Fruit fly (Drosophila melanogaster) whole organism: ENCODE data around the gene dgt2.

Experiments used
- CG8478 ChIP-seq: fragments of >200 bp; optimal IDR thresholded peaks from 2 replicates; lab custom pipeline; 2018; ENCODE audit warnings: inconsistent platforms
- Dll ChIP-seq: fragments of >200 bp; optimal IDR thresholded peaks from 2 replicates; lab custom pipeline; 2017
- EcR ChIP-seq, 2 experiments: fragments of >200 bp; optimal IDR thresholded peaks; 2 replicates each; lab custom pipeline; 2017; ENCODE audit warnings: missing biosample characterization in 2 of 2, missing genetic modification characterization in 2 of 2, missing genetic modification reagents in 2 of 2
- pan ChIP-seq: fragments of >200 bp; optimal IDR thresholded peaks from 2 replicates; lab custom pipeline; 2017
- psq ChIP-seq: fragments of >200 bp; optimal IDR thresholded peaks from 2 replicates; lab custom pipeline; 2017
- usp ChIP-seq: fragments of >200 bp; optimal IDR thresholded peaks from 2 replicates; lab custom pipeline; 2017; ENCODE audit warnings: missing biosample characterization, missing genetic modification characterization, mixed read lengths

The dgt2 gene

dm6 chr2L:11965610-11966594, 23.8 kb upstream of the dgt2 start:
- no peak for TF ChIP-seq CG8478 (lab: Kevin White, UChicago)
- no peak for TF ChIP-seq EcR (GFP tag; optimal IDR thresholded peaks at IDR 0.05; lab: Kevin White, UChicago)
- TF ChIP-seq pan = no peak
- TF ChIP-seq usp (GFP tag; lab: Kevin White, UChicago) = no peak
- no peak for TF ChIP-seq Dll (lab: Kevin White, UChicago)
- no peak for TF ChIP-seq psq (lab: Kevin White, UChicago)

- TF ChIP-seq CG8478 (lab: Kevin White, UChicago) = peak; percentile 26
- no peak for TF ChIP-seq psq (lab: Kevin White, UChicago)
- no peak for TF ChIP-seq usp (GFP tag; lab: Kevin White, UChicago)
- TF ChIP-seq EcR (GFP tag; optimal IDR thresholded peaks at IDR 0.05; lab: Kevin White, UChicago) = no peak
- TF ChIP-seq Dll (lab: Kevin White, UChicago) = no peak
Measured at dm6 chr2L:11968581-11969272, 21.0 kb upstream of the dgt2 start.

dm6 chr2L:11969424-11969823, 20.3 kb upstream of the dgt2 start:
- TF ChIP-seq CG8478 (lab: Kevin White, UChicago) (no peak), usp (GFP tag; lab: Kevin White, UChicago) (no peak), Dll (lab: Kevin White, UChicago) (no peak), psq (lab: Kevin White, UChicago) (no peak), pan (no peak), EcR (GFP tag; optimal IDR thresholded peaks at IDR 0.05; lab: Kevin White, UChicago) (no peak)

dm6 chr2L:11970343-11970742, 19.4 kb upstream of the dgt2 start:
- TF ChIP-seq usp (GFP tag; lab: Kevin White, UChicago) (no peak), Dll (lab: Kevin White, UChicago) (no peak), CG8478 (lab: Kevin White, UChicago) (no peak), psq (lab: Kevin White, UChicago) (no peak), pan (no peak), EcR (GFP tag; optimal IDR thresholded peaks at IDR 0.05; lab: Kevin White, UChicago) (no peak)

dm6 chr2L:11970853-11971397, 18.8 kb upstream of the dgt2 start:
- TF ChIP-seq psq (lab: Kevin White, UChicago) (no peak), usp (GFP tag; lab: Kevin White, UChicago) (no peak), EcR (GFP tag; optimal IDR thresholded peaks at IDR 0.05; lab: Kevin White, UChicago) (no peak), pan (no peak), Dll (lab: Kevin White, UChicago) (peak; percentile 75), CG8478 (lab: Kevin White, UChicago) (peak; percentile 84)

dm6 chr2L:11973145-11973738, 16.5 kb upstream of the dgt2 start:
- TF ChIP-seq CG8478 (lab: Kevin White, UChicago) = no peak
- no peak for TF ChIP-seq psq (lab: Kevin White, UChicago)
- TF ChIP-seq usp (GFP tag; lab: Kevin White, UChicago) = no peak
- TF ChIP-seq Dll (lab: Kevin White, UChicago) = no peak
- no peak for TF ChIP-seq pan
- TF ChIP-seq EcR (GFP tag; optimal IDR thresholded peaks at IDR 0.05; lab: Kevin White, UChicago) = no peak

dm6 chr2L:11976955-11977354, 12.8 kb upstream of the dgt2 start:
- TF ChIP-seq pan = no peak
- TF ChIP-seq usp (GFP tag; lab: Kevin White, UChicago) = no peak
- no peak for TF ChIP-seq Dll (lab: Kevin White, UChicago)
- no peak for TF ChIP-seq psq (lab: Kevin White, UChicago)
- no peak for TF ChIP-seq CG8478 (lab: Kevin White, UChicago)

- TF ChIP-seq CG8478 (lab: Kevin White, UChicago) (no peak), psq (lab: Kevin White, UChicago) (no peak), pan (no peak), Dll (lab: Kevin White, UChicago) (no peak), EcR (GFP tag; optimal IDR thresholded peaks at IDR 0.05; lab: Kevin White, UChicago) (no peak), usp (GFP tag; lab: Kevin White, UChicago) (no peak)
Measured at dm6 chr2L:11977721-11978120, 12.0 kb upstream of the dgt2 start.

dm6 chr2L:11980075-11980474, 9.7 kb upstream of the dgt2 start:
- TF ChIP-seq EcR (GFP tag; optimal IDR thresholded peaks at IDR 0.05; lab: Kevin White, UChicago) (no peak), usp (GFP tag; lab: Kevin White, UChicago) (no peak), psq (lab: Kevin White, UChicago) (no peak), CG8478 (lab: Kevin White, UChicago) (no peak), pan (no peak), Dll (lab: Kevin White, UChicago) (no peak)

- no peak for TF ChIP-seq usp (GFP tag; lab: Kevin White, UChicago)
- TF ChIP-seq CG8478 (lab: Kevin White, UChicago) = no peak
- TF ChIP-seq pan = no peak
- no peak for TF ChIP-seq psq (lab: Kevin White, UChicago)
- no peak for TF ChIP-seq Dll (lab: Kevin White, UChicago)
- no peak for TF ChIP-seq EcR (GFP tag; optimal IDR thresholded peaks at IDR 0.05; lab: Kevin White, UChicago)
Measured at dm6 chr2L:11981210-11981609, 8.5 kb upstream of the dgt2 start, which contains the start of gene CG16965. Gene CG16965, plus strand, starts transcription at chr2L:11981591.
